Worm (Caenorhabditis elegans) whole organism, L1 larva: ENCODE measurements around the gene srh-132.

Experiments
- aly-2 ChIP-seq: fragments of 150-350 bp; optimal IDR thresholded peaks from 2 replicates; lab custom pipeline; 2014; ENCODE audit warnings: missing biosample characterization, missing genetic modification characterization
- egl-13 ChIP-seq: sonication (generic microtip); optimal IDR thresholded peaks from 2 replicates; lab custom pipeline; 2016; ENCODE audit warnings: missing genotype, missing genetic modification reagents, missing genetic modification characterization, missing compliant biosample characterization
- nhr-28 ChIP-seq: fragments of 150-350 bp; optimal IDR thresholded peaks from 2 replicates; lab custom pipeline; 2014; ENCODE audit warnings: missing biosample characterization, missing genetic modification characterization
- ztf-4 ChIP-seq: fragments of 150-350 bp; optimal IDR thresholded peaks from 2 replicates; lab custom pipeline; 2014; ENCODE audit warnings: missing biosample characterization, missing genetic modification characterization

DNA sequence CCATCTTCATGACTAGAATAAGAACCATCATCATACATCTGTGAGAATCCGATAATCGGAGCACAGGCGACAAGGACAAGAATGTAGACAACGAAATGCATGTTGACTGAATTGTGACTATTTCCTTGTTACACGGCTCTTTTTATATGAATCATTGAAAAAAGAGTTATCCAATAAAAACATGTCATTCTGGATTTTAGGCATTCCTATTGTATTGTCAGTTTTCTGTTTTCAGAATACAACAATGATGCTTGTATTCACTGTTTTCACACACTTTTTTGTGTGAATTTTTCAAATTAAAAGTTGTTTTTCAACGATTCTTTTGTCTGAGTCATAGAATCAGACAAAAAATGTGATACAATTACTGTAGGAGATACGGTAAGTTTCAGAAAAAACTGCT lies 26.4 kb downstream of the srh-132 start, which contains the start of gene F20E11.18:
- TF ChIP-seq egl-13 (tag; lab: Kevin White, UChicago) (no peak), aly-2 (no peak), nhr-28 (no peak), ztf-4 (tag; lab: Kevin White, UChicago) (no peak)
